Worm (Caenorhabditis elegans): ENCODE measurements around the gene fbxb-108.
A peak's percentile ranks its signal among the peaks of the same experiment; 100 is the strongest.

Gene fbxb-108

DNA sequence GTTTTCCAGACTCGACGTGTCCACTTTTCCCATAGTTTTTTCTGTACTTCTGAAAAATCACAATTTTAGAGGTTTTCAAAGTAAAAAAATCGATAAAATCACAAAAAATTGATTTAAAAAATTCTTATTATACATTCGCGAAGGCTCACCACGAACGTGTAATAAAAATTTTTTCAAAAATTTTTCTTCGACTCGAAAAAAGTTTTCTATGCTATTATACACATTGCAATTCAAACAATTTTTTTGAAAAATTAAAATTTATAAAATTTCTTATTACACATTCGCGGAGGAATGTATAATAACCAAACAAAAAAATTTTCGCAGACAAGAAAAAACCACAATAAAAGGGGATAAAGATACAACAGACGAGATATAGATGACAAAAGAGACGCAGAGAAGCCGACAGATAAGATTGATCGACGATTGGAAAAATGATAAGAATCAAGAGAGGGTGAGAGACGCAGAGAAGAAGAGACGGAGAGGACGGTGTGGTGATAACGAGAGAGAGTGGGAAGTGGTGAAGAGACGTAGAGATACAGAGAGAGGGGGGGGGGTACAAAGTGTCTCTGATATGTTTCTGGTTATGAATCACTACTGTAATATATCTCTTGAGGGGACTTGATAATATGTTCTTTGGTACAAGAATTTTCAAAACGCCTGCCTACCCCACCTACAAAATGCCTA lies 35.9 kb downstream of the fbxb-108 start, which contains the start of gene nhr-119:
TSS of gene nhr-119 (minus strand) at position 51 of the 684 bp plus-strand sequence.
- TF ChIP-seq him-1 (tag; optimal IDR thresholded peaks at IDR 0.05) = no peak
- TF ChIP-seq W03F9.2 (tag; optimal IDR thresholded peaks at IDR 0.05) = peak; percentile 38

DNA sequence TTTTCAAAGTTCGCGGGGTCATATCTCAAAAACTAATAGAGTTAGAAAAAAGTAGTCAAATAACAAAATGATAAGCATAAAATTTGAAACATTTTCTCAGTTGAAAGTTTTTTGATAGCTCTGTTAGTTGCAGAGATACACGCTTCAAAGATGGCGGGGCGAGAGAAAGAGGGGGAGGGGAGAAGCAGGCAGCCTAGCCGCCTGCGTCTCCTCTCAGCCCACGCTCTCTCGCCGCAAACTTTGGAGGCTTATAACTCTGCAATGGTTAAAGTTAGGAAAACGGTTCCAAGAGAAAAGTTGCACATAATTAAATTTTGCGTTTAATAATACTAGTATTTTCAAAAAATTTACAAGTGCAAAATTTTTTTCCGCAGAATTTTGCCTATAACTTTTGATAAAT lies 37.0 kb downstream of the fbxb-108 start:
- TF ChIP-seq him-1 (tag; optimal IDR thresholded peaks at IDR 0.05) (no peak), W03F9.2 (tag; optimal IDR thresholded peaks at IDR 0.05) (no peak), dao-5 (tag; optimal IDR thresholded peaks at IDR 0.05) (no peak)

DNA sequence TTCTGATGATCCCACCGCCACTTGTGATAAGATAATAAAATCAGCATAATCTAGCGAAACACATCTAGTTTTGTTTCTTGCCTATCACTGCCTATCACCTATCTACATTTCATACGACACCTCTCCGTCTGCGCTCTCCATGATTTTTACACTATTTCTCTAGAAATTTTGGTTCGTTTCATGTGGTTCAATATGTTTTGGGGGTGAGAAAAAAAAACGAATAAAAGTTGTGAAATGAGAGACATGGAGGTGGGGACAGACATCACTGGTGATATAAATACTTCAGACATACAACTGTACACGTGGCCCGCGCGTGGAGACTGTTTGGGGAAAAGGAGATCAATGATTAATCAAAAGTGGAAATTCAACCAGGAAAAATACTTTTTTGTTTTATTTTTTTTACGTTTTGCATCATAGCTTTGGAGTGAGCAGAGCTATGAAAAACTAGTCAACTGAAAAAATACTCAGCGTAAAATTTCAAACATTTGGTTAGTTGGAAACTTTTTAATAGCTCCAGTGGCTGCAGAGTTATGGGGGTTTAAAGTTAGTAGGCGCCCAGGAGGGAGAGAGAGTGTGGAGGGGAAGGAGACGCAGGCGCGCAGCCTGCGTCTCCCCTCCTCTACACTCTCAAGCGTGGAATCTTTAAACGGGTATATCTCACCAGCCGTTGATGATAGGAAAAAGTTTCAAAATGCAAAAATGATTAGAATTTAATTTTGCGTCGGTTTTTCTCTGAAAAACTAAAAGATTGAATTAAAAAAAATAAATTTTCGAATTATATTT lies 38.2 kb downstream of the fbxb-108 start:
- no peak for TF ChIP-seq dao-5 (tag; optimal IDR thresholded peaks at IDR 0.05)
- TF ChIP-seq him-1 (tag; optimal IDR thresholded peaks at IDR 0.05) = no peak
- no peak for TF ChIP-seq W03F9.2 (tag; optimal IDR thresholded peaks at IDR 0.05)

DNA sequence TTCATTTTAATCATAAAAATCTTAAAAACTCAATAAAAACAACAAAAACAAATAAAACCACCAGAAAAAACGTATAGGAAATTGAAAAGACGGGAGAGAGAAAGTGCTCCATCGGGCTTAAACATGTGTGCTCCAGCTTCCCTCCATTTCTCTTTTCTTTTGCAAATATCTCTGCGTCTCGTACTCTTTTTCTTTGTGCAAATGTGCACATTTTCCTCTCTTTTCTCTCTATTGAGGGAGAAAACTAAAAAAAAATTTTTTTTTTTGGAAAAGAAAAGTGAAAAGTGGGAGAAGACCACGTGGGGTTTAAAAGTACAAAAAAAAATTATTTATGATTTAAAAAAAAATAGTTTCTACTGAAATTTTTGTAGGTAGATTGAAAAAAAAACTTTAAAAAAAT lies 39.5 kb downstream of the fbxb-108 start:
- TF ChIP-seq dao-5 (tag; optimal IDR thresholded peaks at IDR 0.05) = no peak

DNA sequence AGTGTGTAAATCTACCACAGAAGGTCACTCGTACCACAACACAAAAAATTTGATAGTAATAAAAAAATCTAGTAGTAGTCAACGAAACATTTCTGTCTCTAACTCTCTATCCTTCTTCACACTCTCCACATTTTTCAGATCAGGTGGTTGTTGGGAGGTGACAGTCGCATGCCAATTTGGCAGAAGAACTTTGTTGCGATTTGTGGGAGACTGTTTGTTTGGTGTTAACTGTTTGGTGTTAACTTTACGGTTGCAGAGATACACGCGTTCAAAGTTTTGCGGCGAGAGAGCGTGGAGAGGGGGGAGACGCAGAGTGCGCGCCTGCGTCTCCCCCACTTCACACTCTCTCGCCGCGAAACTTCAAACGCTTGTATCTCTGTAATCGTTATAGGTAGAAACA lies 40.2 kb downstream of the fbxb-108 start:
- TF ChIP-seq him-1 (tag; optimal IDR thresholded peaks at IDR 0.05) = no peak
- TF ChIP-seq dao-5 (tag; optimal IDR thresholded peaks at IDR 0.05) = no peak
- TF ChIP-seq W03F9.2 (tag; optimal IDR thresholded peaks at IDR 0.05) = no peak

DNA sequence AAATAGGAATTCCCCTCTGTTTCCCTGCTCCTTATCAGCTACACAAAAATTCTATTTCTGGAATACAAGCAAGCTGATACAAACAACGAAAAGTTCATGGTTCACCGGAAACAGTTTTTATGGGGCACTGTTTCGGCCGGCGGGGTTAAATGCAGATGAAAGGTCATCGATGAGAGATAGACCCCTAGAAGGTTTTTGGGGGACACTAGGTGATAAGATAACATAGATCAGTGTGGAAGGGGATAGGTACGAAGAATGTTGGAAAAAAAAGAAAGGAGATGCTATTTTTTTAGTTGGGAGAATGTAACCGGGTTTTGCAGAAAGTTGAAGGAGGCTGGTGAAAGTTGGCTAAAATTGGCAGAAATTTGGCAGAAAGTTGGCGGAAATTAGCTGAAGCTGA lies 40.8 kb downstream of the fbxb-108 start:
- TF ChIP-seq dao-5 (tag; optimal IDR thresholded peaks at IDR 0.05) = no peak
- TF ChIP-seq W03F9.2 (tag; optimal IDR thresholded peaks at IDR 0.05) = no peak
- TF ChIP-seq him-1 (tag; optimal IDR thresholded peaks at IDR 0.05) = no peak

DNA sequence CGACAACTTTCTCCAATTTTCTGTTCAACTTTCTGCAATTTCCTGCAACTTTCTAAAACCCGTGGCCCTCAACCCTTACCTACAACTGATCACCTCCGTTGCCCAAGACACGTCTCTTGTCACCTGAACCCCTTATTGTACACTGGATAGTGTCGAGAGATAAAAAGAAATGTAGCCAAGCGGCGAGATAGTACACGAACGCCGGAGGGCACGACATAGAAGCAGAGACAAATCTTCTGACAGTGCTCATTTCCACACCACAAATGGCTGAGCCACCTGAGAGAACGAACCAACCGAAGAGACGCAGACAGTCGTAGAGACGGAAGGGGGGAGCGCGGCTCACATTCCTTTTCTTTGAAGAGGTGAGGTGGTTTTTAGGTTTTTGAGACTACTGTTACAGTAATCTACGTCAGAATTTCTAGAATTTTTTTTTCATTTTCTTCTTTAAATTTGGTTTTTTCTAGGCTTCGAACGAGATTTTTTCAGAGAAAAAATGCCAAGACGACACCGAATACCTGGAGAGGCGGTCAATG lies 43.0 kb downstream of the fbxb-108 start, which contains the start of gene K12H6.12:
TSS of gene K12H6.12 (plus strand) at position 483 of the 533 bp plus-strand sequence.
- TF ChIP-seq dao-5 (tag; optimal IDR thresholded peaks at IDR 0.05) (no peak), him-1 (tag; optimal IDR thresholded peaks at IDR 0.05) (no peak), W03F9.2 (tag; optimal IDR thresholded peaks at IDR 0.05) (no peak)

DNA sequence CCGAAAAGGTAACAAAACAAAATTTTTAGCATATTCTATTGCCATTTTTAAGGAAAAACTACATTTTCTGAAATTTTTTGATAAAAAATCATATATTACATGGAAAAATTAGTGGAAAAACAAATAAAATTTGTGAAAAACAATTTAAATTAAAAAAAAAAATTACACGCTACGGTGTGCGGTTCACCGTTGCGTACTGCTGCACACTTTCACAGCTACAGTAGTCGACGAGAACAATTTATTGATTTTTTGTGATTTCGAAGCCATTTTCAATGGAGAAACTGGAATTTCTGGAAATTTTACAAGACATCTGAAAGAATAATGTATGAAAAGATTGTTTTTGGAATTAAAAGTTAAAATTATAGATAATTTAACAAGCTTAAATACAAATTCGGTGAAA lies 50.3 kb downstream of the fbxb-108 start:
- TF ChIP-seq W03F9.2 (tag; optimal IDR thresholded peaks at IDR 0.05) = no peak
- TF ChIP-seq dao-5 (tag; optimal IDR thresholded peaks at IDR 0.05) = no peak
- TF ChIP-seq him-1 (tag; optimal IDR thresholded peaks at IDR 0.05) = no peak

DNA sequence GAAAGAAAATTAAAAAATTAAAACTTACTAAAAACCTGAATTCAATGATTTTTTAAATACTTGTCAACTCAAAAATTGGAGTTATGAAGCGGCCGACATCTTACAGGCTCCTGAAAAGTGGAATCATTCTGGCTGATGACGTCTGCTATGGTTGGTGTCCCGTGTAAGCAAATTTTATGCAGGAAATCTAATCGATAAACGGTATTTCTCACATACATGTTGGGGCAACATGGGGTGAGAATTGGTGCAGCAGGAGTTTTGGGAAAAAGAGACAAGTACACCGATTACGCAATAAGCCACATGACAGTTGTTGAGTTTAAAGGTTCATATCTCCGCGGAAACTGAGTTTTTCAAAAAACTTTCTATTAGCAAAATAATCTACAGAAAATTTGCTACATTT lies 50.7 kb downstream of the fbxb-108 start, which contains the start of gene K12H6.2:
TSS of gene K12H6.2 (minus strand) at position 101 of the 400 bp plus-strand sequence.
- no peak for TF ChIP-seq W03F9.2 (tag; optimal IDR thresholded peaks at IDR 0.05)
- TF ChIP-seq dao-5 (tag; optimal IDR thresholded peaks at IDR 0.05) = no peak
- TF ChIP-seq him-1 (tag; optimal IDR thresholded peaks at IDR 0.05) = no peak

Measured in whole organism, L4/young adult.